Worm (Caenorhabditis elegans) whole organism, young adult: ENCODE results near the gene nhr-44.

ENCODE experiments used
- F23B12.7 ChIP-seq: sonication (generic microtip); optimal IDR thresholded peaks from 2 replicates; lab custom pipeline; 2017; ENCODE audit warnings: missing genetic modification characterization, mild to moderate bottlenecking, missing compliant biosample characterization, antibody characterized with exemption, moderate library complexity; ENCODE audit not compliant: insufficient read depth
- dpl-1 ChIP-seq: fragments of 150-350 bp; optimal IDR thresholded peaks from 2 replicates; lab custom pipeline; 2014; ENCODE audit warnings: missing biosample characterization, missing genetic modification reagents, missing genetic modification characterization
- let-526 ChIP-seq: fragments of 200-800 bp; sonication (Bioruptor generic); IDR thresholded peaks from 2 replicates; pipeline ENCODE4 v1.3.6; 2022; ENCODE audit warnings: missing genetic modification reagents, missing genetic modification characterization, missing compliant biosample characterization
- pbrm-1 ChIP-seq: fragments of 200-800 bp; sonication (Bioruptor generic); IDR thresholded peaks from 2 replicates; pipeline ENCODE4 v1.3.6; 2022; ENCODE audit warnings: missing genetic modification reagents, missing genetic modification characterization, missing compliant biosample characterization
- unc-62 ChIP-seq: fragments of 150-350 bp; optimal IDR thresholded peaks from 2 replicates; lab custom pipeline; 2014; ENCODE audit warnings: missing biosample characterization, missing genetic modification reagents, missing genetic modification characterization

DNA sequence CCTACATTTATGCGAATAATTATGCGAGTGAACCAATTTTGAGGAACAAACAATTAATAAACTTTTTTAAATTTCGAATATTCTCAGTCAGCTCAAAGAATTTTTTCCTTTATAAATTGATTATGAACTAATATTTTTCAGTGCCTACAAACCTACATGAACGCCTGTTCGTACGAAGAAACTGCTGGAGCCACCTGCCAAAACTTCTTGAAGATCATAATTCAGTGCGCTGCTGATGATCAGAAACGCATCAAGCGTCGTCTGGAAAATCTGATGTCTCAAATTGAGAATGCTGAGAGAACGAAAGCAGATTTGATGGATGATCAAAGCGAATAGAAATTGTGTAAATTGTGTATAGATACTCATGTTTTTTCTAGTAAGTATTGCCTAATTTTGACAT, 25.0 kb downstream of the nhr-44 start:
- TF ChIP-seq pbrm-1 (no peak), let-526 (GFP tag; lab: Robert Waterston, UW) (no peak), dpl-1 (GFP tag; lab: Kevin White, UChicago) (no peak), F23B12.7 (tag; lab: Kevin White, UChicago) (no peak), unc-62 (no peak)
